Fruit fly (Drosophila melanogaster) whole organism, pupa: ENCODE results near the gene grp.

ENCODE experiments used
- CG10348 ChIP-seq: fragments of 200-800 bp; sonication (Bioruptor generic); IDR thresholded peaks from 2 replicates; pipeline ENCODE4 v1.3.6; 2022; ENCODE audit warnings: missing biosample characterization, missing genetic modification characterization
- CG12605 ChIP-seq: fragments of 200-800 bp; sonication (Bioruptor generic); IDR thresholded peaks from 2 replicates; pipeline ENCODE4 v1.3.6; 2022; ENCODE audit warnings: missing biosample characterization, missing genetic modification characterization
- CG13204 ChIP-seq: fragments of 200-800 bp; sonication (Bioruptor generic); optimal IDR thresholded peaks from 2 replicates; lab custom pipeline; 2018; ENCODE audit warnings: missing biosample characterization, mild to moderate bottlenecking, missing genetic modification characterization, moderate library complexity
- CG14655 ChIP-seq: fragments of 200-800 bp; sonication (Bioruptor generic); optimal IDR thresholded peaks from 3 replicates; lab custom pipeline; 2017; ENCODE audit warnings: mild to moderate bottlenecking, missing biosample characterization, missing genetic modification reagents, missing genetic modification characterization
- CG15710 ChIP-seq: fragments of 200-800 bp; sonication (Bioruptor generic); optimal IDR thresholded peaks from 2 replicates; lab custom pipeline; 2018; ENCODE audit warnings: missing biosample characterization, mild to moderate bottlenecking, missing genetic modification characterization, moderate library complexity
- CG17806 ChIP-seq: fragments of 200-800 bp; sonication (Bioruptor generic); optimal IDR thresholded peaks from 2 replicates; lab custom pipeline; 2018; ENCODE audit warnings: missing biosample characterization, mild to moderate bottlenecking, missing genetic modification characterization, moderate library complexity
- CG32121 ChIP-seq: fragments of 200-800 bp; sonication (Bioruptor generic); IDR thresholded peaks from 2 replicates; pipeline ENCODE4 v1.3.6; 2022; ENCODE audit warnings: missing biosample characterization, missing genetic modification characterization
- CG34367 ChIP-seq: fragments of 200-800 bp; sonication (Bioruptor generic); optimal IDR thresholded peaks from 2 replicates; lab custom pipeline; 2018; ENCODE audit warnings: missing biosample characterization, mild to moderate bottlenecking, missing genetic modification characterization
- CG4496 ChIP-seq: fragments of 200-800 bp; sonication (Bioruptor generic); IDR thresholded peaks from 3 replicates; pipeline ENCODE4 v1.3.6; 2022; ENCODE audit warnings: missing biosample characterization, missing genetic modification characterization
- CG8159 ChIP-seq: fragments of 200-800 bp; sonication (Bioruptor generic); optimal IDR thresholded peaks from 3 replicates; lab custom pipeline; 2018; ENCODE audit warnings: missing biosample characterization, mild to moderate bottlenecking, missing genetic modification characterization, moderate library complexity
- CG8301 ChIP-seq: fragments of 200-800 bp; sonication (Bioruptor generic); optimal IDR thresholded peaks from 2 replicates; lab custom pipeline; 2018; ENCODE audit warnings: missing biosample characterization, mild to moderate bottlenecking, missing genetic modification characterization
- CG9948 ChIP-seq: fragments of 200-800 bp; sonication (Bioruptor generic); optimal IDR thresholded peaks from 2 replicates; lab custom pipeline; 2018; ENCODE audit warnings: missing biosample characterization, mild to moderate bottlenecking, missing genetic modification characterization, moderate library complexity
- D1 ChIP-seq: fragments of 200-800 bp; sonication (Bioruptor generic); optimal IDR thresholded peaks from 2 replicates; lab custom pipeline; 2018; ENCODE audit warnings: missing biosample characterization, mild to moderate bottlenecking, missing genetic modification characterization, moderate library complexity
- EcR ChIP-seq: fragments of 200-800 bp; sonication (Bioruptor generic); optimal IDR thresholded peaks from 3 replicates; lab custom pipeline; 2019; ENCODE audit warnings: missing biosample characterization, missing genetic modification characterization, mild to moderate bottlenecking, moderate library complexity, missing genetic modification reagents
- Ets98B ChIP-seq: fragments of 200-800 bp; sonication (Bioruptor generic); IDR thresholded peaks from 2 replicates; pipeline ENCODE4 v1.3.6; 2022; ENCODE audit warnings: missing biosample characterization, missing genetic modification characterization
- Pif1A ChIP-seq: fragments of 200-800 bp; sonication (Bioruptor generic); optimal IDR thresholded peaks from 3 replicates; lab custom pipeline; 2016; ENCODE audit warnings: missing biosample characterization, missing genetic modification characterization
- Pif1B ChIP-seq: fragments of 200-800 bp; sonication (Bioruptor generic); optimal IDR thresholded peaks from 3 replicates; lab custom pipeline; 2016; ENCODE audit warnings: missing biosample characterization, missing genetic modification characterization
- Snoo ChIP-seq: fragments of 200-800 bp; sonication (Bioruptor generic); optimal IDR thresholded peaks from 3 replicates; lab custom pipeline; 2017; ENCODE audit warnings: missing biosample characterization, mild to moderate bottlenecking, missing genetic modification characterization, inconsistent platforms
- fd96Ca ChIP-seq: fragments of 200-800 bp; sonication (Bioruptor generic); IDR thresholded peaks from 3 replicates; pipeline ENCODE4 v1.3.6; 2022; ENCODE audit warnings: missing biosample characterization, missing genetic modification characterization
- gl ChIP-seq: fragments of 200-800 bp; sonication (Bioruptor generic); optimal IDR thresholded peaks from 2 replicates; lab custom pipeline; 2018; ENCODE audit warnings: missing biosample characterization, mild to moderate bottlenecking, missing genetic modification characterization
- rn ChIP-seq: fragments of 200-800 bp; sonication (Bioruptor generic); IDR thresholded peaks from 2 replicates; pipeline ENCODE4 v1.3.6; 2022; ENCODE audit warnings: missing biosample characterization, missing genetic modification characterization

Gene grp

DNA sequence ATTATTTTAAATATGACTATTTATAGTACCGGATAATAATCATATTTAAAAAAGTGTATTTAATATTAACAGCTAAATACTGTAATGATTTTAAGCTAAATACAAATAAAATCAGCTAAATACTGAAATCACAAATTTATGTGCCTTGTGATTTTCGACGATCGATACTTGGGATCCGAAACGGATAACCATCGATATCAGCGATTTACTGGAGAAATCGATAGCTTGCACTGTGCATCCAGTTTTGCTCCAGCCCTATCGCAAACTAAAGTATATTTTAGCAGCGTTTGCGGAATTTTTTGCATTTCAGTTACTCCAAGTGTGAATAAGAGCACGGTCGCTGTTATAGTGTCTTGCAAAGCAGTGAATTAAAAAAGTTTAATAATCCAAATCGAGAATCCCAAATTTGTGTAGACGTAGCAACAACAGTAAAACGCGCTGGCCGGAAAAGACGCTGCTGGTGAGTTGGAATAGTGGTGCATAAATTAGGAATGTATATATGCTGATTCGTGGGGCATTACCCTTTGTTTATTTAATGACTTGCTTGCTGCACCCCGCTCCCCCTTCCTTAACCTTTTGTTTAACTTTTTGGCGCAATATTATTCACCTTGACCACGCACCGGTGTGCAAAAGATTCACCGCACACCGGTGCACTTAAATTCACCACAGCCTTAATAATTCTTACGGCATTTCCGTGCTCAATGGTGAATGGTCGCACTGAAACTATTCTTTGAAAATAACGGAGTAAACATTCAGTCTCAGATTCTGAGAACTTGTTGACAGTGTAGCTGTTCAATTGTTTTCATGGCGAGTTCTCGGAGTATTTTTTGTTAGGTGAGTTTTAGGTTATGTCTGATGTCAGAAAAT lies at the start of gene grp, which contains the start of gene squ:
Gene grp (plus strand): TSS at position 238 of the 867 bp plus-strand sequence.
Gene squ (plus strand): TSS at position 238 of the 867 bp plus-strand sequence.
- TF ChIP-seq rn (GFP tag; lab: Robert Waterston, UW) (no peak), CG8301 (tag; lab: Kevin White, UChicago) (no peak), gl (tag; lab: Kevin White, UChicago) (peak; percentile 26), CG8159 (tag; lab: Kevin White, UChicago) (peak; percentile 14), CG15710 (no peak), CG4496 (GFP tag; lab: Robert Waterston, UW) (0 out of 3 replicates have a peak, but pooled peaks have one; percentile 41), fd96Ca (GFP tag; lab: Robert Waterston, UW) (no peak), CG34367 (no peak), CG17806 (tag; lab: Kevin White, UChicago) (no peak), CG9948 (tag; lab: Kevin White, UChicago) (no peak), CG10348 (GFP tag; lab: Robert Waterston, UW) (no peak), D1 (peak; percentile 1), EcR (GFP tag; lab: Kevin White, UChicago) (peak; percentile 89), Ets98B (GFP tag; lab: Robert Waterston, UW) (no peak), CG12605 (peak; percentile 22; the same call in 1 of the 2 replicates)

DNA sequence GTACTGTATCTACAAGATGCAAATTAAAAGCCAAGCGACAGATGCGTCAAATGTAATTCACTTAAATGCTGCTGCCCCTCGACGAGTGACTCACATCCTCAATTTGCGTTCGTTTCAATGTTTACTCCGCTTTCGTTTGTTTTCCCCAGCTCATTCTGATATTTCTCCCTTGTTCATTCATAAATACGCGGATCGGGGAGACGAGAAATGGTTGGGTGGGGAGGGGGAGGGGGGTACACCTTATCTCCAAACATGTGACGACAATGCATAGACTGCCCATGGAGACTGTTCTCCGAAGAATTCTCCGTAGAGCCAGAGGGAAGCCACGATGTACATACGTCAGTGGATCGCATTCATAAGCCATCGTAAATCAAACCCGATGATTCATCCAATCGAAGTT lies 42.5 kb upstream of the grp start:
- TF ChIP-seq fd96Ca (GFP tag; lab: Robert Waterston, UW) (0 out of 3 replicates have a peak, but pooled peaks have one; percentile 9), CG4496 (GFP tag; lab: Robert Waterston, UW) (0 out of 3 replicates have a peak, but pooled peaks have one; percentile 16), Ets98B (GFP tag; lab: Robert Waterston, UW) (no peak), gl (tag; lab: Kevin White, UChicago) (peak; percentile 26)
- TF ChIP-seq, all 21 proteins: peak for 3

DNA sequence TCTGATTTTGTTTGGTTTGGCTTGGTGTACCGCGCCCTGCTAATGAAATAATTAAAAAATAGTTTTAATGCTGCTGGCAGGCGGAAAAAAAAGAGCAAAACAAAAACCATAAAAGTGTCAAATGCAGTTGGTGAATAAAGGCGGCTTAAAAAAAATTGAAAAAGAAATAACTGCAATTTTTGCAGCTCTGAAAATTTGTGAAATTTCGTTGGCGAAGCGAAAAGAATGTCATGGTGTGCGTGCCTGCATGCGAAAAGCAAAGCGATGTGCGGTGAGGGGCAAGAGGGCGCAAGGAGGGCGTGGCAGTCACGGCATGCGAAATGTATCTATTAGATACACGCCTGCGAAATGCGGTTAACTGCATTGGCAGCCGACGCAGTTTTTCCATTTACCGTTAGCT lies 41.5 kb upstream of the grp start:
- TF ChIP-seq gl (tag; lab: Kevin White, UChicago) (no peak), Pif1A (GFP tag; lab: Kevin White, UChicago) (no peak), CG8301 (tag; lab: Kevin White, UChicago) (no peak), CG10348 (GFP tag; lab: Robert Waterston, UW) (no peak), CG12605 (no peak), EcR (GFP tag; lab: Kevin White, UChicago) (no peak), fd96Ca (GFP tag; lab: Robert Waterston, UW) (no peak), CG9948 (tag; lab: Kevin White, UChicago) (no peak), rn (GFP tag; lab: Robert Waterston, UW) (no peak), CG32121 (GFP tag; lab: Robert Waterston, UW) (no peak), CG15710 (no peak), CG14655 (GFP tag; lab: Kevin White, UChicago) (no peak), CG34367 (no peak), CG17806 (tag; lab: Kevin White, UChicago) (no peak), CG13204 (GFP tag; lab: Kevin White, UChicago) (no peak), CG4496 (GFP tag; lab: Robert Waterston, UW) (no peak), CG8159 (tag; lab: Kevin White, UChicago) (no peak), Ets98B (GFP tag; lab: Robert Waterston, UW) (no peak), D1 (no peak)

DNA sequence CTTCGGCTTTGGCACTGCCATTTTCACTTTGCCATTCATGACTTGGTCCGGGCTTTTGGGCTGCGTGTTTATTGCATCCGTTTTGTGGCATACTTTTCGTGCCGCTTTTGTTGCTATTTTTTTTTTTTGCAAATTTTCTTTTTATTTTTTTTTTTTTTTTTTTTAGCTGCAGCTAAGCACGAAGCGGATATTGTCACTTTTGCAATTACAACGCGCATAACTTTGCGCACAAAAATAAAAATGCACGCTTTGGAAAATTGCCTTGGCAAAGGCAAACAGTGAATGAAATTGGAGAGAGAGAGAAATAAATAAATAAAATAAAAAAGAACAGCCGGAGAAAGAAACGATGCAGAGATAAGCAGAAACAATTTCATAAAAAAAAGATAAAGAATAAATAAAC lies 39.0 kb upstream of the grp start:
- TF ChIP-seq CG9948 (tag; lab: Kevin White, UChicago) (no peak), gl (tag; lab: Kevin White, UChicago) (no peak), CG12605 (0 out of 2 replicates have a peak, but pooled peaks have one; percentile 35), D1 (no peak), CG4496 (GFP tag; lab: Robert Waterston, UW) (peak; percentile 30; the same call in 1 of the 3 replicates)

DNA sequence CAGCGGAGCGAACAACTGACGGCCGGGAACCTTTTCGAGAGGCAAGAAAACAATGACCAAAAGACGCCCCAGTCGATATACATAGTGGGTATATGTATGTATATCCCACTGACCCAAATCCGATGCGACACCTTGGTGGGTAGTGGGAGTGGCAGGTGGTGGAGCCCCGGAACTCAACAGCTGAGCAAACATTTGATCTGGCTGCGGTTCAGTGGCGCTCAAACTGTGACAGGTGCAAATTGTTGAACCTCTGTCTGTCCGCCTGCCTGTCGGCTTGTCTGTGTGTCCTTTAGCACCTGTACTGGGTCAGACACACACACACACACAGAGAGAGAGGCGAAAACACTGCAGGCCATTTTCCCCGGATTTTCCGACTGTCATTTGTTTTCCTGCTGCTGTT lies 36.4 kb upstream of the grp start:
- TF ChIP-seq CG8159 (tag; lab: Kevin White, UChicago): no peak
- no peak for TF ChIP-seq CG32121 (GFP tag; lab: Robert Waterston, UW)
- no peak for TF ChIP-seq Pif1A (GFP tag; lab: Kevin White, UChicago)
- TF ChIP-seq D1: no peak
- TF ChIP-seq Snoo: no peak
- TF ChIP-seq CG4496 (GFP tag; lab: Robert Waterston, UW): no peak

DNA sequence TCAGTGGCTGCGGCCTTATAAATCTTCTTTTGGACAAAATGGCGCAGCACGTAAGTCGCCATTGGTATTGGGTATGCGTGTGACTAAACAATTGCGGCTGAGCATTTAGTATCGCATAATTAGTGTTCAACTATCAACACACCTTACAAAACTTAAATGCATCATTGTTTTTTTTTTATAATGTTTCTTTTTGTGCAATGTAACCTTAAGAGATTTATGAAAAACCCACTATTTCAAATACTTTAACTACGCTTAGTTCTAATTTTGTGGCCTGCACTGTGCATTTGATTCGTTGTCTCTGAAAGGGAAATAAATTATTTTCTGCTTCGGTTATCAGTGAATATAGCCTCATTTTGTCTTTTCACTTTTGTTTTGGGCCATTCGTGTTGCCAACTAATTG lies 35.9 kb upstream of the grp start:
- peak; percentile 82 for TF ChIP-seq CG4496 (GFP tag; lab: Robert Waterston, UW)
- TF ChIP-seq gl (tag; lab: Kevin White, UChicago): no peak
- TF ChIP-seq rn (GFP tag; lab: Robert Waterston, UW): no peak
- peak; percentile 63 for TF ChIP-seq CG15710
- no peak for TF ChIP-seq EcR (GFP tag; lab: Kevin White, UChicago)
- peak; percentile 18 for TF ChIP-seq Snoo
- no peak for TF ChIP-seq CG13204 (GFP tag; lab: Kevin White, UChicago)
- peak; percentile 61 for TF ChIP-seq CG14655 (GFP tag; lab: Kevin White, UChicago)
- TF ChIP-seq CG17806 (tag; lab: Kevin White, UChicago): peak; percentile 57
- peak; percentile 49 for TF ChIP-seq CG34367
- peak; percentile 49 for TF ChIP-seq CG9948 (tag; lab: Kevin White, UChicago)
- 0 out of 2 replicates have a peak, but pooled peaks have one; percentile 27 for TF ChIP-seq CG12605
- peak; percentile 31 for TF ChIP-seq Pif1B (GFP tag; lab: Kevin White, UChicago)
- peak; percentile 71 for TF ChIP-seq CG8159 (tag; lab: Kevin White, UChicago)
- TF ChIP-seq CG10348 (GFP tag; lab: Robert Waterston, UW): no peak
- TF ChIP-seq fd96Ca (GFP tag; lab: Robert Waterston, UW): no peak
- TF ChIP-seq Ets98B (GFP tag; lab: Robert Waterston, UW): peak; percentile 73
- TF ChIP-seq CG8301 (tag; lab: Kevin White, UChicago): peak; percentile 56
- peak; percentile 9 for TF ChIP-seq D1
- TF ChIP-seq CG32121 (GFP tag; lab: Robert Waterston, UW): peak; percentile 24; the same call in 1 of the 2 replicates
- TF ChIP-seq Pif1A (GFP tag; lab: Kevin White, UChicago): peak; percentile 31
